Worm (Caenorhabditis elegans): ENCODE results near the gene skpo-2.

The skpo-2 gene

DNA sequence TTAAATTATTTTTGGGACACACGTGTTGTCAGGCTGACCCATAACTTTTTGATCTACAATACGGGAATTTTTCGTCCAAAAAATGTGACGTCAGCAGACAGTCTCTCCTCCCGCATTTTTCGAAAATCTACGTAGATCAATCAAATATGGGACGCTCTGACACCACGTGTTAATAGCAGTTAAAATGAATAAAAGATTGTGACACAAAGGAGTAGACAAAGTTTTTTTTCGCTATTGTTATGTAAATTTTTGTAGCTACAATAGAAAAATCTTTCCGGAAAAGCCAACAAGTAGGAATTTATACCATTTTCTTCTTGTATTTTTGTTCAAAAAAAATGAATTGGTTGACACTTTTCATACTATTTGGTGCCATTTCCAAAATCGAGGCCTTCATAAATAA lies 5.1 kb upstream of the skpo-2 start, which contains the start of gene C16C8.27:
Gene C16C8.27, plus strand, starts transcription at position 301 of the 400 bp plus-strand sequence.
- no peak for TF ChIP-seq mef-2 (tag; optimal IDR thresholded peaks at IDR 0.05)
- TF ChIP-seq nhr-71 (tag; optimal IDR thresholded peaks at IDR 0.05): no peak
- TF ChIP-seq nhr-237 (tag; optimal IDR thresholded peaks at IDR 0.05): no peak
- no peak for TF ChIP-seq tbx-2 (tag; optimal IDR thresholded peaks at IDR 0.05)
- TF ChIP-seq fos-1 (tag; optimal IDR thresholded peaks at IDR 0.05): no peak
- TF ChIP-seq blmp-1 (tag; optimal IDR thresholded peaks at IDR 0.05): no peak

DNA sequence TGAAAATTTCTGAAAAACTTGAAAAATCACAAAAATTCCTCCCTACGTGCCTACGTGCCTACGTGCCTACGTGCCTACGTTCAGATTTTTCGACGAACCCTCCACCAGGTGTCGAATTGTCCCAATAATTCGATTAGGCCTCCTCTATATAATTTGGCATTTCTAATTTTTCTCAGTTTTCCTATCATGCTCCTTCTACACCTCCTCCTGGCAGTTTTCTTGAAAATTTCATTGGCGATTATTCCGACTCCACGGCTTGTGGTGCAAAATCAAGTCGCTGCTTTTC lies 4.3 kb upstream of the skpo-2 start, which contains the start of gene C16C8.17:
Gene C16C8.17, plus strand, starts transcription at position 187 of the 286 bp plus-strand sequence.
- TF ChIP-seq unc-86 (tag; optimal IDR thresholded peaks at IDR 0.05) (no peak), tlp-1 (tag; optimal IDR thresholded peaks at IDR 0.05) (no peak), hlh-4 (tag; optimal IDR thresholded peaks at IDR 0.05) (no peak), irx-1 (tag; optimal IDR thresholded peaks at IDR 0.05) (no peak), dsc-1 (tag; optimal IDR thresholded peaks at IDR 0.05) (no peak), lin-15B (tag; optimal IDR thresholded peaks at IDR 0.05) (no peak)

DNA sequence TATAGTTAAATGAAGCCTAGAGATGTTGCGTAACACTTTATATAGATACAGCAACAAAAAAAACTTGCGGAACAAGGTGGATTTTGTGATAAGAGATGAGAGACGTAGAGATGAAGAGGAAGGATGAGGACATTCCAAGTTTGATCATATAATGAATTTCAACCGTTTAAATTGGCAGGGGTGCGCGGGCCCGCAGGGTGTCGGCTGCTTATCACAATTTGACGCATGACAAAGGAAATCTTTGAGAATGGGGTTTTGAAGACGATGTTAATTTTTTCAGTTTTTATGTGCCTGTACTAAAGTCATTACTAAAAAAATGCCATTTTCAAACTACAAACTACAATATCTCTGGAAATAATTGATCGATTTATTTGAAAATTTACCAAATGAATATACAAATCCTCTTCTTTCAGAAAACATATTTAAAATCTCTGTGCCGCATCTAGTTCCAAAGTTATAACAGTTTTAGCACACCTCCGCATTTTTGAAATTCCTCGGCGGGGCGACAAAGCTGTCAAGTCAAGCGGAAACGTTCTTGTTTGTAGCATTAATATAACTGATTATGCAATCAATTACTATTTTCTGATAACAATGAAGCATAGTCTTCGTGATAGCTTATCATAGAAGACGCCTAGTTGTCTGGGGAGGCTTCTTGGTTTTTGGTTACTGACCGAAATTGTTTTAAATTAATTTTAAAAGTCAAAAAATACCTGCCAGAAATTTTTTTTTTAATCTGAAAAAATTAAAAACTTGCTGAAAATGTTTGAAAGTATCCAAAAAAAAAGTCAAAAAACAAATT lies 3.7 kb upstream of the skpo-2 start:
- TF ChIP-seq tlp-1 (tag; optimal IDR thresholded peaks at IDR 0.05) (peak; percentile 57), rnt-1 (tag; optimal IDR thresholded peaks at IDR 0.05) (no peak), snpc-4 (tag; optimal IDR thresholded peaks at IDR 0.05) (peak; percentile 59), elt-2 (tag; optimal IDR thresholded peaks at IDR 0.05) (peak; percentile 86), swsn-7 (tag; optimal IDR thresholded peaks at IDR 0.05) (no peak), grh-1 (GFP tag; IDR thresholded peaks at IDR 0.05) (no peak), aly-2 (tag; optimal IDR thresholded peaks at IDR 0.05) (no peak)

DNA sequence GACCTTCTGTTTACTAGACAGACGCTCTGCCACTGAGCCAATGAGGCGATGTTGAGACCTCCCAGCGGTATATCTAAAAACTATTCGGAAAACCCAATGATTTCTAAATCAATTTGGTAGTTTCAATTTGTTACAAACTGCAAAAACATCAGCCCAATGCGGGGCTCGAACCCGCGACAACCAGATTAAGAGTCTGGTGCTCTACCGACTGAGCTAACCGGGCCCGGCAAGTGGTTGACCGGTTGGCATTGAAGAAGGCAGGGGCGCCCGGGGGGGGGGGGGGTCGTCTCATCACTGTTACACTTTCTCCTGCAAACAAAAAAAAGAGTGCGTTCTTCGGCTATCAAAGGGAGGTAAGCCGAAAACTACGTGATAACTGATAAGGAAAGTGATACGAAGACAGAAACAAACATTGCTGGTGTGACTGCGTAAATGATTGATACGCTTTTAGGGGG lies 3.0 kb upstream of the skpo-2 start:
- peak; percentile 10 for TF ChIP-seq sup-37 (GFP tag; optimal IDR thresholded peaks at IDR 0.05)
- no peak for TF ChIP-seq sptf-1 (tag; optimal IDR thresholded peaks at IDR 0.05)
- no peak for TF ChIP-seq Y116A8C.19 (tag; optimal IDR thresholded peaks at IDR 0.05; ENCODE audit: borderline replicate concordance)
- no peak for TF ChIP-seq hlh-4 (tag; optimal IDR thresholded peaks at IDR 0.05)
- TF ChIP-seq tbx-2 (tag; optimal IDR thresholded peaks at IDR 0.05): peak; percentile 22
- TF ChIP-seq jun-1 (tag; optimal IDR thresholded peaks at IDR 0.05): peak; percentile 6
- peak; percentile 38 for TF ChIP-seq snu-23 (GFP tag; optimal IDR thresholded peaks at IDR 0.05)
- TF ChIP-seq xbp-1 (tag; optimal IDR thresholded peaks at IDR 0.05): peak; percentile 4
- TF ChIP-seq unc-130 (tag; optimal IDR thresholded peaks at IDR 0.05): no peak
- peak; percentile 60 for TF ChIP-seq nhr-71 (tag; optimal IDR thresholded peaks at IDR 0.05)
- no peak for TF ChIP-seq nhr-77 (tag; optimal IDR thresholded peaks at IDR 0.05)
- TF ChIP-seq lin-35 (GFP tag; optimal IDR thresholded peaks at IDR 0.05): peak in 1 of 2 experiments; percentile 54
- TF ChIP-seq blmp-1 (tag; optimal IDR thresholded peaks at IDR 0.05): peak; percentile 66
- peak; percentile 60 for TF ChIP-seq lin-14 (GFP tag; optimal IDR thresholded peaks at IDR 0.05)
- TF ChIP-seq nhr-20 (tag; optimal IDR thresholded peaks at IDR 0.05): peak; percentile 39
- TF ChIP-seq mep-1 (tag; optimal IDR thresholded peaks at IDR 0.05): peak; percentile 16
- no peak for TF ChIP-seq isw-1 (GFP tag; IDR thresholded peaks at IDR 0.05)
- TF ChIP-seq grh-1 (GFP tag; IDR thresholded peaks at IDR 0.05): 0 out of 2 replicates have a peak, but pooled peaks have one; percentile 6
- no peak for TF ChIP-seq nhr-11 (tag; optimal IDR thresholded peaks at IDR 0.05)
- peak; percentile 97 for TF ChIP-seq elt-2 (tag; optimal IDR thresholded peaks at IDR 0.05)
- peak; percentile 64 for TF ChIP-seq nhr-19 (GFP tag; conservative IDR thresholded peaks at IDR 0.05)
- no peak for TF ChIP-seq ceh-90 (tag; optimal IDR thresholded peaks at IDR 0.05)
- peak in 3 of 6 experiments; percentile 45 to 62 (median 46) for TF ChIP-seq elt-3 (tag; optimal IDR thresholded peaks at IDR 0.05)
- peak; percentile 64 for TF ChIP-seq nhr-47 (tag; optimal IDR thresholded peaks at IDR 0.05)
- TF ChIP-seq pqm-1 (tag; optimal IDR thresholded peaks at IDR 0.05): peak; percentile 43
- peak in 1 of 3 experiments; percentile 3 for TF ChIP-seq ceh-82 (tag; optimal IDR thresholded peaks at IDR 0.05)
- TF ChIP-seq nhr-85 (tag): peak; percentile 57
- no peak for TF ChIP-seq irx-1 (tag; optimal IDR thresholded peaks at IDR 0.05)
- peak; percentile 75 for TF ChIP-seq nhr-90 (tag; optimal IDR thresholded peaks at IDR 0.05; ENCODE audit: poor library complexity)
- TF ChIP-seq tlp-1 (tag; optimal IDR thresholded peaks at IDR 0.05): peak; percentile 62
- peak; percentile 51 for TF ChIP-seq rnt-1 (tag; optimal IDR thresholded peaks at IDR 0.05)
- TF ChIP-seq dpl-1 (GFP tag; optimal IDR thresholded peaks at IDR 0.05): peak in 1 of 3 experiments; percentile 3
- TF ChIP-seq fkh-4 (tag; optimal IDR thresholded peaks at IDR 0.05; ENCODE audit: borderline replicate concordance): no peak
- peak in 1 of 2 experiments; percentile 20 for TF ChIP-seq efl-1 (optimal IDR thresholded peaks at IDR 0.05)
- TF ChIP-seq efl-1 (GFP tag; optimal IDR thresholded peaks at IDR 0.05 in 1 of 2): no peak
- TF ChIP-seq ceh-88 (GFP tag; IDR thresholded peaks at IDR 0.05): no peak

Data from whole organism, L1 larva.